Worm (Caenorhabditis elegans) whole organism, L4 larva: Measurements from ENCODE around the gene fipr-8.

ENCODE experiments used
- F37D6.2 ChIP-seq: sonication (generic microtip); optimal IDR thresholded peaks from 2 replicates; lab custom pipeline; 2016; ENCODE audit warnings: mild to moderate bottlenecking, missing genetic modification characterization, missing compliant biosample characterization
- Y75B8A.6 ChIP-seq: fragments of 200-800 bp; sonication (Bioruptor generic); IDR thresholded peaks from 2 replicates; pipeline ENCODE4 v1.3.6; 2022; ENCODE audit warnings: missing genetic modification reagents, missing genetic modification characterization, missing compliant biosample characterization
- lin-38 ChIP-seq: fragments of 200-800 bp; sonication (Bioruptor generic); IDR thresholded peaks from 2 replicates; pipeline ENCODE4 v1.3.6; 2022; ENCODE audit warnings: missing genetic modification reagents, missing genetic modification characterization, missing compliant biosample characterization
- lin-39 ChIP-seq: fragments of 150-350 bp; optimal IDR thresholded peaks from 2 replicates; lab custom pipeline; 2014; ENCODE audit warnings: missing biosample characterization, missing genetic modification reagents, missing genetic modification characterization

DNA sequence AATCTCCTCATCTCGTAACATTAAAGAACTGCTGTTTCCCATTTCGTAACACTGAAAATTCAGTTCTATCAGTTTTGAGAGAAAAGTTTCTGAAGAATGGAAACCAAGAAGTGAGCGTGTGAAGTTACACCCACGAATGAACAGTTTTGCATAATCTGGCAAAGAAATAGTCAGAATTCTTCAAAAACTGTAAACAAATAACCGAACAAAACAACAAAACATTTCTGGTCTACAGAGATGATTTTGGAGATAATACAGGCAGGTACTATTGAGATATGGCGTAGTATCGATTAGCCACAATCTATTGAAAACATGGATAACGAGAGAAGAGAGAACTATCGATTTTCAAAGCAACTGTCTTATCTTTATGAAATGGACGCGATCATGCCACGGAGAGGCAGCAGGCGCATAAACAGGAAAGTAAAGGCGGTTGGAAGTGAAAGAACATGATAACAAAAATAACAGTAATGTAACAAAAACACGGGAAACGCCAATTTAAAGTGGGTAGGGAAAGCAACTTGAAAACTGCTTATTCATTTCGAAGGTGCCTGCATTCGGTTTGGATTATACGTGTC lies 36.2 kb downstream of the fipr-8 start, which contains the start of gene chpf-1:
- no peak for TF ChIP-seq Y75B8A.6 (GFP tag; lab: Robert Waterston, UW)
- no peak for TF ChIP-seq lin-39 (tag; lab: Kevin White, UChicago)
- TF ChIP-seq F37D6.2 (tag; lab: Kevin White, UChicago), result no peak
- no peak for TF ChIP-seq lin-38 (GFP tag; lab: Robert Waterston, UW)
